Worm (Caenorhabditis elegans) whole organism, L2 larva: Measurements from ENCODE around the gene str-232.

ENCODE experiments used
- R02D3.7 ChIP-seq: fragments of 150-350 bp; optimal IDR thresholded peaks from 2 replicates; lab custom pipeline; 2014; ENCODE audit warnings: missing biosample characterization, missing genetic modification characterization
- lin-13 ChIP-seq: fragments of 150-350 bp; optimal IDR thresholded peaks from 2 replicates; lab custom pipeline; 2014; ENCODE audit warnings: missing biosample characterization, missing genetic modification reagents, missing genetic modification characterization
- nhr-11 ChIP-seq: fragments of 150-350 bp; optimal IDR thresholded peaks from 2 replicates; lab custom pipeline; 2014; ENCODE audit warnings: missing biosample characterization, missing genetic modification characterization
- nhr-129 ChIP-seq: fragments of 150-350 bp; optimal IDR thresholded peaks from 2 replicates; lab custom pipeline; 2014; ENCODE audit warnings: missing biosample characterization, missing genetic modification characterization
- nhr-237 ChIP-seq: fragments of 150-350 bp; optimal IDR thresholded peaks from 2 replicates; lab custom pipeline; 2014; ENCODE audit warnings: missing biosample characterization, missing genetic modification characterization
- nhr-6 ChIP-seq: fragments of 150-350 bp; optimal IDR thresholded peaks from 2 replicates; lab custom pipeline; 2014; ENCODE audit warnings: missing biosample characterization, missing genetic modification characterization
- skn-1 ChIP-seq: sonication (generic microtip); optimal IDR thresholded peaks from 2 replicates; lab custom pipeline; 2017; ENCODE audit warnings: missing biosample characterization, missing genetic modification characterization
- unc-62 ChIP-seq: fragments of 150-350 bp; optimal IDR thresholded peaks from 2 replicates; lab custom pipeline; 2014; ENCODE audit warnings: missing biosample characterization, missing genetic modification reagents, missing genetic modification characterization

- TF ChIP-seq nhr-6 (tag; lab: Kevin White, UChicago) (no peak), R02D3.7 (tag; lab: Kevin White, UChicago) (no peak), lin-13 (GFP tag; lab: Kevin White, UChicago) (no peak), skn-1 (no peak), nhr-11 (tag; lab: Kevin White, UChicago) (no peak), nhr-129 (no peak), unc-62 (GFP tag; lab: Kevin White, UChicago) (no peak), nhr-237 (tag; lab: Kevin White, UChicago) (no peak)
These were observed 43.1 kb downstream of the str-232 start, which contains the start of gene sru-23 for ce11 chrV:15972484-15972883.
